Fruit fly (Drosophila melanogaster) whole organism, embryonic: ENCODE measurements around the gene CG10738.

Source experiments
- Bgb ChIP-seq: fragments of 200-800 bp; sonication (Bioruptor generic); IDR thresholded peaks from 2 replicates; pipeline ENCODE4 v1.3.6; 2022; ENCODE audit warnings: missing biosample characterization, missing genetic modification characterization; ENCODE audit not compliant: partially characterized antibody
- Blimp-1 ChIP-seq: fragments of 200-800 bp; sonication (Bioruptor generic); optimal IDR thresholded peaks from 3 replicates; lab custom pipeline; 2018; ENCODE audit warnings: missing biosample characterization, missing genetic modification characterization, mild to moderate bottlenecking, moderate library complexity, missing genetic modification reagents
- CG10267 ChIP-seq: fragments of 200-800 bp; sonication (Bioruptor generic); optimal IDR thresholded peaks from 2 replicates; lab custom pipeline; 2018; ENCODE audit warnings: missing biosample characterization, mild to moderate bottlenecking, missing genetic modification characterization, moderate library complexity
- CG11696 ChIP-seq: fragments of 200-800 bp; sonication (Bioruptor generic); IDR thresholded peaks from 2 replicates; pipeline ENCODE4 v1.3.6; 2022; ENCODE audit warnings: missing biosample characterization, missing genetic modification characterization
- CG12391 ChIP-seq: fragments of 200-800 bp; sonication (Bioruptor generic); optimal IDR thresholded peaks from 3 replicates; lab custom pipeline; 2018; ENCODE audit warnings: missing biosample characterization, mild to moderate bottlenecking, missing genetic modification characterization, moderate library complexity
- CG14710 ChIP-seq: fragments of 200-800 bp; sonication (Bioruptor generic); optimal IDR thresholded peaks from 3 replicates; lab custom pipeline; 2019; ENCODE audit warnings: missing biosample characterization, mild to moderate bottlenecking, missing genetic modification characterization, moderate library complexity
- CG15011 ChIP-seq: fragments of 200-800 bp; sonication (Bioruptor generic); optimal IDR thresholded peaks from 3 replicates; lab custom pipeline; 2018; ENCODE audit warnings: missing biosample characterization, mild to moderate bottlenecking, missing genetic modification characterization
- CG17829 ChIP-seq: fragments of 200-800 bp; optimal IDR thresholded peaks from 2 replicates; lab custom pipeline; 2019; ENCODE audit warnings: missing biosample characterization, mild to moderate bottlenecking, missing genetic modification characterization, moderate library complexity
- CG18476 ChIP-seq: fragments of 200-800 bp; sonication (Bioruptor generic); optimal IDR thresholded peaks from 2 replicates; lab custom pipeline; 2016; ENCODE audit warnings: missing biosample characterization, mild to moderate bottlenecking, missing genetic modification characterization
- CG2712 ChIP-seq: fragments of 200-800 bp; optimal IDR thresholded peaks from 3 replicates; lab custom pipeline; 2019; ENCODE audit warnings: missing biosample characterization, mild to moderate bottlenecking, missing genetic modification characterization, moderate library complexity
- CG3726 ChIP-seq: fragments of 200-800 bp; sonication (Bioruptor generic); IDR thresholded peaks from 3 replicates; pipeline ENCODE4, ENCODE4 v1.3.6; 2022; ENCODE audit warnings: missing biosample characterization, missing genetic modification characterization
- CG3847 ChIP-seq: fragments of 200-800 bp; sonication (Bioruptor generic); IDR thresholded peaks from 2 replicates; pipeline ENCODE4 v1.3.6; 2022; ENCODE audit warnings: missing biosample characterization, missing genetic modification characterization
- CG43689 ChIP-seq: fragments of 200-800 bp; sonication (Bioruptor generic); IDR thresholded peaks from 2 replicates; pipeline ENCODE4 v1.3.6; 2022; ENCODE audit warnings: missing biosample characterization, missing genetic modification characterization
- CG6654 ChIP-seq: fragments of 200-800 bp; sonication (Bioruptor generic); optimal IDR thresholded peaks from 2 replicates; lab custom pipeline; 2017; ENCODE audit warnings: missing biosample characterization, mild to moderate bottlenecking, missing genetic modification characterization
- CG8388 ChIP-seq: fragments of 200-800 bp; sonication (Bioruptor generic); optimal IDR thresholded peaks from 2 replicates; lab custom pipeline; 2019; ENCODE audit warnings: missing biosample characterization, mild to moderate bottlenecking, missing genetic modification characterization, moderate library complexity
- CG8924 ChIP-seq: fragments of 200-800 bp; optimal IDR thresholded peaks from 3 replicates; lab custom pipeline; 2019; ENCODE audit warnings: missing biosample characterization, mild to moderate bottlenecking, missing genetic modification characterization, moderate library complexity
- CG8944 ChIP-seq: fragments of 200-800 bp; sonication (Bioruptor generic); optimal IDR thresholded peaks from 3 replicates; lab custom pipeline; 2016; ENCODE audit warnings: missing biosample characterization, missing genetic modification characterization
- Deaf1 ChIP-seq: fragments of 200-800 bp; optimal IDR thresholded peaks from 3 replicates; lab custom pipeline; 2019; ENCODE audit warnings: missing biosample characterization, mild to moderate bottlenecking, missing genetic modification characterization, moderate library complexity
- Doc2 ChIP-seq: fragments of 200-800 bp; sonication (Bioruptor generic); IDR thresholded peaks from 2 replicates; pipeline ENCODE4 v1.3.6; 2022; ENCODE audit warnings: missing biosample characterization, missing genetic modification characterization
- E2f2 ChIP-seq: fragments of 200-800 bp; sonication (Bioruptor generic); IDR thresholded peaks from 2 replicates; pipeline ENCODE4 v1.3.6; 2022; ENCODE audit warnings: missing biosample characterization, missing genetic modification characterization
- HLHmδ ChIP-seq: fragments of 200-800 bp; sonication (Bioruptor generic); optimal IDR thresholded peaks from 2 replicates; lab custom pipeline; 2018; ENCODE audit warnings: missing biosample characterization, mild to moderate bottlenecking, missing genetic modification characterization, moderate library complexity
- Hand ChIP-seq: fragments of 200-800 bp; sonication (Bioruptor generic); optimal IDR thresholded peaks from 2 replicates; lab custom pipeline; 2017; ENCODE audit warnings: mild to moderate bottlenecking, missing biosample characterization, missing genetic modification reagents, missing genetic modification characterization
- Med ChIP-seq: fragments of 200-800 bp; sonication (Bioruptor generic); peaks from one replicate; lab custom pipeline; 2016; ENCODE audit warnings: missing biosample characterization, missing genetic modification characterization, mild to moderate bottlenecking, inconsistent platforms, moderate library complexity
- Nf-YB ChIP-seq: fragments of 200-800 bp; sonication (Bioruptor generic); optimal IDR thresholded peaks from 3 replicates; lab custom pipeline; 2019; ENCODE audit warnings: missing biosample characterization, mild to moderate bottlenecking, missing genetic modification characterization, moderate library complexity
- Nf-YC ChIP-seq: fragments of 200-800 bp; optimal IDR thresholded peaks from 3 replicates; lab custom pipeline; 2019; ENCODE audit warnings: missing biosample characterization, mild to moderate bottlenecking, missing genetic modification characterization, moderate library complexity
- Sox100B ChIP-seq: fragments of 200-800 bp; sonication (Bioruptor generic); optimal IDR thresholded peaks from 3 replicates; lab custom pipeline; 2018; ENCODE audit warnings: missing biosample characterization, mild to moderate bottlenecking, missing genetic modification characterization
- Sox102F ChIP-seq: fragments of 200-800 bp; sonication (Bioruptor generic); optimal IDR thresholded peaks from 2 replicates; lab custom pipeline; 2018; ENCODE audit warnings: missing biosample characterization, mild to moderate bottlenecking, missing genetic modification characterization, moderate library complexity
- bsh ChIP-seq, 2 experiments: fragments of 200-800 bp; sonication (Bioruptor generic); optimal IDR thresholded peaks; 2 replicates each; lab custom pipeline; 2017 to 2018; ENCODE audit warnings: mild to moderate bottlenecking in 2 of 2, missing biosample characterization in 2 of 2, missing genetic modification characterization in 2 of 2, moderate library complexity in 1 of 2
- cad ChIP-seq: fragments of >200 bp; optimal IDR thresholded peaks from 2 replicates; lab custom pipeline; 2017; ENCODE audit warnings: missing biosample characterization, missing genetic modification characterization
- cg ChIP-seq: fragments of 200-800 bp; sonication (Bioruptor generic); optimal IDR thresholded peaks from 3 replicates; lab custom pipeline; 2019; ENCODE audit warnings: missing biosample characterization, mild to moderate bottlenecking, missing genetic modification characterization, moderate library complexity
- chinmo ChIP-seq: fragments of 200-800 bp; sonication (Bioruptor generic); IDR thresholded peaks from 4 replicates; pipeline ENCODE4 v1.3.6; 2022; ENCODE audit warnings: missing biosample characterization, missing genetic modification characterization; ENCODE audit not compliant: partially characterized antibody
- crc ChIP-seq: fragments of 200-800 bp; sonication (Bioruptor generic); optimal IDR thresholded peaks from 2 replicates; lab custom pipeline; 2016; ENCODE audit warnings: missing biosample characterization, missing genetic modification characterization
- dmrt99B ChIP-seq: fragments of 200-800 bp; sonication (Bioruptor generic); optimal IDR thresholded peaks from 2 replicates; lab custom pipeline; 2018; ENCODE audit warnings: missing biosample characterization, mild to moderate bottlenecking, missing genetic modification characterization, moderate library complexity
- dpn ChIP-seq, 2 experiments: fragments of 200-800 bp; sonication (Bioruptor generic); optimal IDR thresholded peaks; 3 replicates each; lab custom pipeline; 2016; ENCODE audit warnings: missing biosample characterization in 2 of 2, missing genetic modification characterization in 2 of 2
- gfzf ChIP-seq: fragments of 200-800 bp; sonication (Bioruptor generic); optimal IDR thresholded peaks from 2 replicates; lab custom pipeline; 2016; ENCODE audit warnings: missing biosample characterization, mild to moderate bottlenecking, missing genetic modification characterization, moderate library complexity
- gsb-n ChIP-seq: fragments of 200-800 bp; sonication (Bioruptor generic); optimal IDR thresholded peaks from 3 replicates; lab custom pipeline; 2018; ENCODE audit warnings: missing biosample characterization, mild to moderate bottlenecking, missing genetic modification characterization
- jing ChIP-seq: fragments of 200-800 bp; sonication (Bioruptor generic); optimal IDR thresholded peaks from 2 replicates; lab custom pipeline; 2018; ENCODE audit warnings: missing biosample characterization, mild to moderate bottlenecking, missing genetic modification characterization
- lola ChIP-seq, 3 experiments: fragments of >200 bp in 2 of 3; fragments of 200-800 bp in 1 of 3; sonication (Bioruptor generic) in 1 of 3; optimal IDR thresholded peaks; 2 replicates each; lab custom pipeline; 2017 to 2019; ENCODE audit warnings: missing biosample characterization in 3 of 3, missing genetic modification characterization in 3 of 3, mild to moderate bottlenecking in 1 of 3, moderate library complexity in 1 of 3
- mirr ChIP-seq: fragments of 200-800 bp; sonication (Bioruptor generic); optimal IDR thresholded peaks from 3 replicates; lab custom pipeline; 2018; ENCODE audit warnings: missing biosample characterization, mild to moderate bottlenecking, missing genetic modification characterization
- nerfin-1 ChIP-seq: fragments of 200-800 bp; sonication (Bioruptor generic); optimal IDR thresholded peaks from 3 replicates; lab custom pipeline; 2019; ENCODE audit warnings: missing biosample characterization, mild to moderate bottlenecking, missing genetic modification characterization, moderate library complexity
- nom ChIP-seq: fragments of 200-800 bp; sonication (Bioruptor generic); optimal IDR thresholded peaks from 2 replicates; lab custom pipeline; 2017; ENCODE audit warnings: missing biosample characterization, missing genetic modification characterization, mild to moderate bottlenecking, moderate library complexity, missing genetic modification reagents
- sr ChIP-seq: fragments of 200-800 bp; sonication (Bioruptor generic); IDR thresholded peaks from 3 replicates; pipeline ENCODE4 v1.3.6; 2022; ENCODE audit warnings: missing biosample characterization, missing genetic modification characterization
- tin ChIP-seq: fragments of 200-800 bp; sonication (Bioruptor generic); optimal IDR thresholded peaks from 3 replicates; lab custom pipeline; 2016; ENCODE audit warnings: missing biosample characterization, missing genetic modification characterization
- tio ChIP-seq: fragments of 200-800 bp; sonication (Bioruptor generic); optimal IDR thresholded peaks from 2 replicates; lab custom pipeline; 2017; ENCODE audit warnings: missing biosample characterization, missing genetic modification characterization, inconsistent platforms
- zen ChIP-seq: fragments of 200-800 bp; sonication (Bioruptor generic); optimal IDR thresholded peaks from 3 replicates; lab custom pipeline; 2018; ENCODE audit warnings: missing biosample characterization, mild to moderate bottlenecking, missing genetic modification characterization, moderate library complexity

Gene CG10738

DNA sequence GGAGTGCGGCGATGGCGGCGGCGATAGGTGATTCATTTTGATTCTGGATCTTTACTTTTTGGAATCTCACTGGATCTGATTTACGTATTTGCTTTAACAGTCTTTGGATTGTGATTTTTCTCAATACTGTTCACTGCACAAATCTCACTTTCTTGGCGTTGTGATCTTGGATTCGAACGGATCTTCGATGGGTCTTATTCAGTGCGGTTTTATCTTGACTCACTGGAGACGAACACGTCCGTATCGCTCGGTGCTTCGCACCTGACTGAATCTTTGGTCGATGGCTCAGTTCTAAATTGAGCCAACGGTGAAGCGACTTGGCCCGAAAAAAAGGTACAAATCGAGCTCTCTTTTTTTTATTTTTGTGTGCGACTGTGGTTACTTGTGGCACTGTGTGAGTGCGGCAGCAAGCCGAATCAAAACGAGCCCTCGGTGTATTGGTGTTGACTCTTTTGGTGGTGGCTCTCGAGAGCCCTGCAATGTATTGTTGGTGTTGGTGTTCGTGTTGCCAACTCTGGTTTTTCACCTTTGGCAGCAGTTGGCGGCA is 49.6 kb upstream of the CG10738 start, which contains the start of gene sens (continued):
- TF ChIP-seq Deaf1 (tag; lab: Kevin White, UChicago) (peak; percentile 59), Doc2 (GFP tag; lab: Robert Waterston, UW) (no peak), Nf-YC (tag; lab: Kevin White, UChicago) (peak; percentile 87), CG8944 (GFP tag; lab: Kevin White, UChicago) (no peak), CG8388 (GFP tag; lab: Kevin White, UChicago) (peak; percentile 49), nom (GFP tag; lab: Kevin White, UChicago) (peak; percentile 35), Nf-YB (peak; percentile 92), CG15011 (GFP tag; lab: Kevin White, UChicago) (no peak), cg (GFP tag; lab: Kevin White, UChicago) (peak; percentile 82), CG17829 (tag; lab: Kevin White, UChicago) (peak; percentile 64), CG43689 (no peak), CG12391 (tag; lab: Kevin White, UChicago) (no peak)

DNA sequence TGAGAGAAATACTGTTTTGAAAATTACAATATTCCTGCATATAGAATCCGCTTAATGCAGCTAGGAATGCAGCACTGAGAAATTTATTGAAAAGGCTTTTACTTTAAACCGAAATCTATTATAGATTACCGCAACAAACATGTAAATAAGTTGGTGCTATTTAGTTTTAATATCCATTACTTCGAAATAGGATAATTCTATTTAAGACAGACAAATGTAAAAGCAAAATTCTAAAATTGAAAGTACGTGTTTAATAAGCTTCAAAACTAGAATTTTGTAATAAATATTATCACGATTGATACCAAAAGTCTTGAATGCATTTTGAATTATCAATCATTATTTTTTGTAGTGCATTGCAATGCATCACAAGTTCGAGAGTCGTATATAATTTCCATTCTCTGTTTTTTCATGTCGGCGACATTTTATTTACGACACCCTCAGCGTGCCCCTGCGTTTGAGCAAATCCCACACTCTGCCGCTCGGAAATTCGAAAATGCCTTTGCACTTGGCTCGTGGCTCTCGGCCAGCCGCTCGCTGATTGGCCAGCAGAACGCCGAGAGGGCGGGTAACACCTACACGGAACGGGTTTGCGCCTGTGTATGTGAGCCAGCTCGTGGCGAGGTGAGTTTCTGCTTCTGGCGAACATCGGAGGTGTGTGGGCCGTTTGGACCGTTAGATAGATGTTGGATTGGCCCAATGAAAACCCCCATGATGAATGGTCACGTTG is 47.3 kb upstream of the CG10738 start:
- TF ChIP-seq nerfin-1 (tag; lab: Kevin White, UChicago) (peak; percentile 72), CG10267 (tag; lab: Kevin White, UChicago) (peak; percentile 56), tin (GFP tag; lab: Kevin White, UChicago) (peak; percentile 10), Blimp-1 (GFP tag; lab: Kevin White, UChicago) (peak; percentile 36), CG18476 (no peak), zen (tag; lab: Kevin White, UChicago) (peak; percentile 2), sr (GFP tag; lab: Robert Waterston, UW) (peak; percentile 90), Bgb (GFP tag; lab: Robert Waterston, UW) (no peak), mirr (GFP tag; lab: Kevin White, UChicago) (no peak), jing (GFP tag; lab: Kevin White, UChicago) (peak; percentile 10), CG8924 (tag; lab: Kevin White, UChicago) (peak; percentile 34), cad (GFP tag; lab: Kevin White, UChicago) (peak; percentile 57), Nf-YB (peak; percentile 98), CG2712 (tag; lab: Kevin White, UChicago) (peak; percentile 70), bsh (GFP tag; optimal IDR thresholded peaks at IDR 0.05; lab: Kevin White, UChicago) (peak in 1 of 2 experiments; percentile 18), Sox100B (GFP tag; lab: Kevin White, UChicago) (peak; percentile 49), dpn (GFP tag; optimal IDR thresholded peaks at IDR 0.05; lab: Kevin White, UChicago) (no peak), Med (peak; percentile 40), Nf-YC (tag; lab: Kevin White, UChicago) (peak; percentile 98), tio (GFP tag; lab: Kevin White, UChicago) (peak; percentile 22), crc (no peak), CG3847 (GFP tag; lab: Robert Waterston, UW) (no peak), CG3726 (GFP tag; lab: Robert Waterston, UW) (no peak), CG14710 (tag; lab: Kevin White, UChicago) (peak; percentile 76), lola (GFP tag; optimal IDR thresholded peaks at IDR 0.05; lab: Kevin White, UChicago) (peak in 1 of 3 experiments; percentile 77), CG17829 (tag; lab: Kevin White, UChicago) (peak; percentile 35), dmrt99B (tag; lab: Kevin White, UChicago) (peak; percentile 52), CG6654 (GFP tag; lab: Kevin White, UChicago) (peak; percentile 25), HLHmδ (peak; percentile 20), E2f2 (GFP tag; lab: Robert Waterston, UW) (no peak), chinmo (peak; percentile 49; the same call in 1 of the 4 replicates), Hand (no peak), CG11696 (GFP tag; lab: Robert Waterston, UW) (no peak), gfzf (no peak), Sox102F (peak; percentile 20), gsb-n (tag; lab: Kevin White, UChicago) (peak; percentile 6)
